Worm (Caenorhabditis elegans): Measurements from ENCODE around the gene cogc-6.

- no peak for TF ChIP-seq ama-1 (optimal IDR thresholded peaks at IDR 0.05)
- no peak for TF ChIP-seq unc-39 (tag; optimal IDR thresholded peaks at IDR 0.05)
These were observed 29.1 kb upstream of the cogc-6 start, which contains the start of gene C16D9.6 for ce11 chrV:8250208-8250607.
